Worm (Caenorhabditis elegans) whole organism, late embryonic: ENCODE measurements around the gene F31E3.2.
A peak's percentile ranks its signal among the peaks of the same experiment; 100 is the strongest.

ENCODE experiments used
- C38D4.7 ChIP-seq: fragments of 200-800 bp; sonication (Bioruptor generic); optimal IDR thresholded peaks from 2 replicates; lab custom pipeline; 2018; ENCODE audit warnings: mild to moderate bottlenecking, missing genetic modification characterization, moderate library complexity, missing compliant biosample characterization
- ama-1 ChIP-seq: fragments of 150-350 bp; optimal IDR thresholded peaks from 2 replicates; lab custom pipeline; 2014
- elt-2 ChIP-seq: sonication (generic microtip); optimal IDR thresholded peaks from 2 replicates; lab custom pipeline; 2016; ENCODE audit warnings: missing genetic modification reagents, missing genetic modification characterization, missing compliant biosample characterization
- nhr-11 ChIP-seq: fragments of 150-350 bp; optimal IDR thresholded peaks from 2 replicates; lab custom pipeline; 2014; ENCODE audit warnings: missing biosample characterization, missing genetic modification characterization
- nhr-232 ChIP-seq: sonication (generic microtip); optimal IDR thresholded peaks from 2 replicates; lab custom pipeline; 2016; ENCODE audit warnings: missing genetic modification characterization, missing compliant biosample characterization

DNA sequence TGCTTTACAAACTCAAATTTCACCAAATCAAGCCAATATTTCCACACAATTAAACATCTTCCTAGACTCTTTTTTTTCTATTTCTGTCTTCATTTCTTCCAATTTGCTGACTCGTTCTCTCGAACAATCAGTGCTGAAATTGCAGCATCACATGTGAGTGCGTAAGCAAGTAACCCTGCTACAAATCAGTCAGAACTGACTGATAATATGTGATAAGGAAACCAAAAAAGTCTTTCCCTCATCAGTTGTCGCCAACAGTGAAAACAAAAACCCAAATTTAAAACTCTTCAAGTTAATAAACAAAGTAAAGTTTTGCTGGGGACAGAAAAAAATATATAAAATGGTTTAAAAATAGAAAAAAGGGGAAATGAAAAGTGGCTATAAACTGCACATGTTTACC is 17.7 kb downstream of the F31E3.2 start:
- TF ChIP-seq elt-2 (tag; lab: Kevin White, UChicago) (peak; percentile 30), nhr-11 (tag; lab: Kevin White, UChicago) (no peak), nhr-232 (no peak), ama-1 (lab: Kevin White, UChicago) (no peak), C38D4.7 (GFP tag; lab: Kevin White, UChicago) (no peak)
